Worm (Caenorhabditis elegans): ENCODE results near the gene ZK697.8.

DNA sequence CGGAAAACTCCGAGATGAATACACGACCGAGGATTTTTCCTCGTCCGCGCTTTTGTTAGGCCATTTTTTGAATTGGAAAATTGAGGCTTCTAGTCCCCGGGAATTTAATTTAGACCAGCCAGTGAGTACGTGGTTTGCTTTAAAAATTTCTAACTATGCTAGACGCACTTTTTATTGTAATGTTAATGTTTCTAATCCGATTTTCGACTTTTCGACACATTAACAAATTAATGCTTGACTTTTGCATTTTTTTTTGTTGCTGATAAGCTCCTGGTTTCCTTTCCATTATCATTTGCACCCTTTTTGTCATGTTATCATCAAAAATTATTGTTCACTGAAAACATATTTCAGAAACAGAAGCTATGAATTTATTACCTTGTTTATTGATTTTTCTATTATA, 7.9 kb upstream of the ZK697.8 start, which contains the start of gene clec-204:
- TF ChIP-seq ama-1 (optimal IDR thresholded peaks at IDR 0.05) = no peak
- no peak for TF ChIP-seq ama-1 (GFP tag; optimal IDR thresholded peaks at IDR 0.05)
- TF ChIP-seq ekl-4 (GFP tag; IDR thresholded peaks at IDR 0.05) = no peak
- TF ChIP-seq ztf-22 (GFP tag; optimal IDR thresholded peaks at IDR 0.05) = no peak
- TF ChIP-seq nfya-1 (tag; optimal IDR thresholded peaks at IDR 0.05; ENCODE audit: borderline replicate concordance, insufficient read depth) = no peak
